Fruit fly (Drosophila melanogaster): ENCODE measurements around the gene Tsen34.

DNA sequence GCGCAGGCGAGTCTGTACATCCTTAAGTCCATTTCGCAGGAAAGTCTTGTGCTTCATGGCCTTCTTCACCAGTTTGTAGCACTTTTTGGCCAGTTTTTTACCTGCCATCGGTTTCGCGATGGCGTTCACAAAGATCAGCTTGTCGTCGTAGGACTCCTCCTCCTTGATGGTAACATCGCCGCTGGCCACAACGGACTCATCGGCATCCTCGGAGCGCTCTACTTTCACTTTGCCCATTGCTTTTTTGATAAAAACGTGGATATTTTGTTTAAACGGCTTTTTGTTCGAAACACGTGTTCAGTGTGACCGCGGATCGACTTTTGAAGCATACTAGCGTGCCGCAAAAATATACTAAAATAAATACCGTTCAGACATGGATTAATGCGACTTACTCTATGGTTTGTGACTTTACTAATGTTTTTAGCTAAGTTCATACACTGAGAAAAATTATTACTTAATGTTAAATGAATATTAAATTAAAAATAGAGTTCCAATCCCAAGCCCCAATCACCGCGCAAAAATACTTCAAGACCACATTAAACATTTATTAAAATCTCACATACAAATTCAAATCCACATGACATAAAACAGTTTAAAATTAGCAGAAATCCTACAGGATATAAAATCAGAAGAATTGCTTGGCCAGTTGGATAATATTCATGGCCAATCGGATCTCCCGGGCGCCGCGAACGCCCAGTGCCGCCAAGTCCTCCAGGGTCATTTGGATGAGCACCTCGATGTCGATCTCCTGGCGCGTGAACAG lies 40.4 kb upstream of the Tsen34 start, which contains the start of gene NHP2:
- no peak for TF ChIP-seq Sox102F (GFP tag; optimal IDR thresholded peaks at IDR 0.05)
- peak; percentile 84 for TF ChIP-seq CG3032 (tag; optimal IDR thresholded peaks at IDR 0.05)
